Worm (Caenorhabditis elegans): ENCODE results near the gene T10G3.1.

The T10G3.1 gene

ce11 chrV:13427378-13427777 is 46.1 kb downstream of the T10G3.1 start:
- TF ChIP-seq cog-1 (tag; optimal IDR thresholded peaks at IDR 0.05) (no peak), med-1 (GFP tag; optimal IDR thresholded peaks at IDR 0.05; ENCODE audit: insufficient read depth) (no peak), ztf-29 (GFP tag; IDR thresholded peaks at IDR 0.05) (no peak), tab-1 (GFP tag; IDR thresholded peaks at IDR 0.05) (no peak), flt-1 (GFP tag; IDR thresholded peaks at IDR 0.05) (no peak), ref-1 (GFP tag; conservative IDR thresholded peaks at IDR 0.05) (no peak), ztf-23 (GFP tag; IDR thresholded peaks at IDR 0.05) (no peak), T22C8.4 (GFP tag; IDR thresholded peaks at IDR 0.05) (no peak), klf-2 (GFP tag; conservative IDR thresholded peaks at IDR 0.05) (no peak)

ce11 chrV:13426764-13427163 is 46.7 kb downstream of the T10G3.1 start, which contains the start of gene srd-18:
srd-18 (minus strand) TSS chrV:13426864.
- TF ChIP-seq klf-2 (GFP tag; conservative IDR thresholded peaks at IDR 0.05) (no peak), flt-1 (GFP tag; IDR thresholded peaks at IDR 0.05) (no peak), ztf-23 (GFP tag; IDR thresholded peaks at IDR 0.05) (no peak), tab-1 (GFP tag; IDR thresholded peaks at IDR 0.05) (no peak), ztf-29 (GFP tag; IDR thresholded peaks at IDR 0.05) (no peak), cog-1 (tag; optimal IDR thresholded peaks at IDR 0.05) (no peak), ref-1 (GFP tag; conservative IDR thresholded peaks at IDR 0.05) (no peak), med-1 (GFP tag; optimal IDR thresholded peaks at IDR 0.05; ENCODE audit: insufficient read depth) (no peak), T22C8.4 (GFP tag; IDR thresholded peaks at IDR 0.05) (no peak)

- TF ChIP-seq med-1 (GFP tag; optimal IDR thresholded peaks at IDR 0.05; ENCODE audit: insufficient read depth) (no peak), cog-1 (tag; optimal IDR thresholded peaks at IDR 0.05) (no peak)
These were observed 49.9 kb downstream of the T10G3.1 start, which contains the start of gene srv-10 for ce11 chrV:13423608-13424007. srv-10 (plus strand) TSS chrV:13423908.

DNA sequence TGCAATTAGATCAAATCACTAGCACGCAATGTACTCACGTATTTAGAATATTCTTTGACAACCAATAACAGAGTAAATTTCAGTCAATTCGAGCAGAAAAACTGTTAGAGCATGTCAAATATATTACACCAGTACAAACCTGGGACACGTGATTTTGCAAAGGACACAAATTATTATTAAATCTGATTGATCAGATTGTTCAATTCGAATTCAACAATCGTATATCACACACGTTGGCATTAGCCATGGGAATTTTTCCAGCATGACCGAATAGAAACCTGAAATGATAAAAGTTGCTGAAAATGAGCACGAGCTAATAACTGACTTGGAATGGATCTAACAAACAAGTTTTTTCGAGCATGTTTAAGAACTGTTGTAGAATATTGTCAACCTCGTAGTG is 50.4 kb downstream of the T10G3.1 start, which contains the start of gene srv-9:
Gene srv-9 (minus strand): TSS at position 101 of the 400 bp plus-strand sequence.
- TF ChIP-seq flt-1 (GFP tag; IDR thresholded peaks at IDR 0.05) (no peak), ref-1 (GFP tag; conservative IDR thresholded peaks at IDR 0.05) (no peak), T22C8.4 (GFP tag; IDR thresholded peaks at IDR 0.05) (no peak), tab-1 (GFP tag; IDR thresholded peaks at IDR 0.05) (no peak), ztf-29 (GFP tag; IDR thresholded peaks at IDR 0.05) (no peak), klf-2 (GFP tag; conservative IDR thresholded peaks at IDR 0.05) (no peak), med-1 (GFP tag; optimal IDR thresholded peaks at IDR 0.05; ENCODE audit: insufficient read depth) (no peak), cog-1 (tag; optimal IDR thresholded peaks at IDR 0.05) (no peak), ztf-23 (GFP tag; IDR thresholded peaks at IDR 0.05) (no peak)

DNA sequence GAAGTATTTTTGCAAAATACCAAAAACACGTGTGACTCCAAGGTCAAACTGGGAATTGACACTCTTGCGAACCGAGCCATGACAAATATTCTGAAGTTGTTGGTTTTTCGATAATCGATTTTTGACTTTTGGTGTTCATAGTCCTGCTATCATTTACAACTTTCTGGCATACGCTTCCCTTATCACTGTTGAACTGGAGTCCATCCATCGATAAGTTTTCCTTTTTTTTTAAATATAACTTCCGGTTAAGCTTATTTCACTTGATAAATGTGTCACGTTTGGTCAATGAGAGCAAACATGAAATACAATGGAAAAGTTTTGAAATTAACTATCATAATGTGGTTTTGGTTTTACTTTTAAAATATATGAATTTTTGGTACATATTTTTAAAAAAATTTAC is 51.8 kb downstream of the T10G3.1 start:
- TF ChIP-seq klf-2 (GFP tag; conservative IDR thresholded peaks at IDR 0.05), result no peak
- no peak for TF ChIP-seq ztf-23 (GFP tag; IDR thresholded peaks at IDR 0.05)
- TF ChIP-seq ref-1 (GFP tag; conservative IDR thresholded peaks at IDR 0.05), result no peak
- TF ChIP-seq tab-1 (GFP tag; IDR thresholded peaks at IDR 0.05), result no peak
- TF ChIP-seq med-1 (GFP tag; optimal IDR thresholded peaks at IDR 0.05; ENCODE audit: insufficient read depth), result no peak

DNA sequence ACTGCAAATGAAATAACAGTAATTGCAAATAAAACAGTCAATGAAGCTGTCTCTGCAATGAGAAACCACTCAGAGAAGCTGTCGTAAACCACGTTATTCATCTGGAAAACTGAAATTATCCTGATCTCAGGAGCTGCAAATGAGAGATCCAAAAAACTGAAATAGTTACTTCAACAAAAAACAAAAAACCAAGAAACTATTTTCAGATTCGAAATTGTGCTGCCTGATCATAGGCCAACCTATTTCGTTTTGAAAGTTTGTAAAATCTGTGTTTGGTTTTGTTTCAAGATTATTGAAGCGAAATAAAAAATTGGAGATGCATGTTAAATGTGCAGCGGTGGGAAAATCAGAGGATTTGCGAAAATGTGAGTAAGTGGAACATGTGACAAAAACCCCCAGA is 52.8 kb downstream of the T10G3.1 start, which contains the start of gene srv-8:
Gene srv-8 (minus strand): TSS at position 101 of the 400 bp plus-strand sequence.
- TF ChIP-seq cog-1 (tag; optimal IDR thresholded peaks at IDR 0.05), result no peak
- TF ChIP-seq ztf-23 (GFP tag; IDR thresholded peaks at IDR 0.05), result no peak
- no peak for TF ChIP-seq med-1 (GFP tag; optimal IDR thresholded peaks at IDR 0.05; ENCODE audit: insufficient read depth)
- no peak for TF ChIP-seq flt-1 (GFP tag; IDR thresholded peaks at IDR 0.05)
- no peak for TF ChIP-seq ref-1 (GFP tag; conservative IDR thresholded peaks at IDR 0.05)
- TF ChIP-seq tab-1 (GFP tag; IDR thresholded peaks at IDR 0.05), result no peak
- TF ChIP-seq klf-2 (GFP tag; conservative IDR thresholded peaks at IDR 0.05), result no peak
- TF ChIP-seq T22C8.4 (GFP tag; IDR thresholded peaks at IDR 0.05), result no peak
- no peak for TF ChIP-seq ztf-29 (GFP tag; IDR thresholded peaks at IDR 0.05)

All from whole organism, midembryonic.